Worm (Caenorhabditis elegans): ENCODE data around the gene ced-4.

ce11 chrIII:4811195-4811594, 40.9 kb upstream of the ced-4 start, which contains the start of gene C38D4.7:
- TF ChIP-seq ama-1 (optimal IDR thresholded peaks at IDR 0.05) (no peak), aly-1 (tag; optimal IDR thresholded peaks at IDR 0.05) (no peak), hnd-1 (tag; optimal IDR thresholded peaks at IDR 0.05) (no peak), tbx-37 (GFP tag; conservative IDR thresholded peaks at IDR 0.05) (no peak), hmg-4 (GFP tag; optimal IDR thresholded peaks at IDR 0.05) (no peak), F13C5.2 (tag; optimal IDR thresholded peaks at IDR 0.05) (no peak), tbx-11 (GFP tag; IDR thresholded peaks at IDR 0.05) (no peak)

Data from whole organism, early embryonic.